Worm (Caenorhabditis elegans) whole organism, early embryonic: Measurements from ENCODE around the gene cni-1.
"Not testable (repeated sequence)": the region's sequence is repeated elsewhere in the genome, so short reads cannot be mapped to it uniquely, and the experiment has no call there.

Experiments used
- B0310.2 ChIP-seq: sonication (generic microtip); optimal IDR thresholded peaks from 2 replicates; lab custom pipeline; 2016; ENCODE audit warnings: mild to moderate bottlenecking, missing genetic modification characterization, missing compliant biosample characterization
- F13C5.2 ChIP-seq: sonication (generic microtip); optimal IDR thresholded peaks from 2 replicates; lab custom pipeline; 2017; ENCODE audit warnings: mild to moderate bottlenecking, missing genetic modification characterization, inconsistent platforms, missing compliant biosample characterization
- aly-1 ChIP-seq: sonication (generic microtip); optimal IDR thresholded peaks from 2 replicates; lab custom pipeline; 2016; ENCODE audit warnings: missing genetic modification characterization, missing compliant biosample characterization
- ama-1 ChIP-seq: fragments of 150-350 bp; optimal IDR thresholded peaks from 2 replicates; lab custom pipeline; 2014
- ceh-13 ChIP-seq: fragments of 200-800 bp; sonication (Bioruptor generic); optimal IDR thresholded peaks from 2 replicates; lab custom pipeline; 2018; ENCODE audit warnings: mild to moderate bottlenecking, missing genetic modification characterization, missing compliant biosample characterization
- ceh-36 ChIP-seq: sonication (generic microtip); optimal IDR thresholded peaks from 2 replicates; lab custom pipeline; 2016; ENCODE audit warnings: missing genetic modification characterization, inconsistent platforms, missing compliant biosample characterization
- ets-7 ChIP-seq: sonication (generic microtip); optimal IDR thresholded peaks from 2 replicates; lab custom pipeline; 2016; ENCODE audit warnings: missing genotype, missing genetic modification characterization, missing compliant biosample characterization
- flt-1 ChIP-seq: fragments of 200-800 bp; sonication (Bioruptor generic); IDR thresholded peaks from 2 replicates; pipeline ENCODE4 v1.3.6; 2022; ENCODE audit warnings: missing genetic modification characterization, missing compliant biosample characterization
- hmbx-1 ChIP-seq: sonication (generic microtip); optimal IDR thresholded peaks from 2 replicates; lab custom pipeline; 2016; ENCODE audit warnings: mild to moderate bottlenecking, missing genetic modification characterization, missing compliant biosample characterization
- hmg-4 ChIP-seq: fragments of 200-800 bp; sonication (Bioruptor generic); optimal IDR thresholded peaks from 2 replicates; lab custom pipeline; 2018; ENCODE audit warnings: mild to moderate bottlenecking, missing genetic modification characterization, missing compliant biosample characterization
- hnd-1 ChIP-seq: sonication (generic microtip); optimal IDR thresholded peaks from 2 replicates; lab custom pipeline; 2016; ENCODE audit warnings: missing genetic modification characterization, missing compliant biosample characterization
- pes-1 ChIP-seq: fragments of 200-800 bp; sonication (Bioruptor generic); IDR thresholded peaks from 2 replicates; pipeline ENCODE4 v1.3.6; 2022; ENCODE audit warnings: missing genetic modification reagents, missing genetic modification characterization, missing compliant biosample characterization
- scrt-1 ChIP-seq: fragments of 200-800 bp; sonication (Bioruptor generic); IDR thresholded peaks from 2 replicates; pipeline ENCODE4 v1.3.6; 2022; ENCODE audit warnings: missing genetic modification characterization, missing compliant biosample characterization
- sea-1 ChIP-seq: fragments of 200-800 bp; sonication (Bioruptor generic); conservative IDR thresholded peaks from 2 replicates; pipeline ENCODE4 v1.3.6; 2022; ENCODE audit warnings: missing genetic modification characterization, missing compliant biosample characterization
- tbx-11 ChIP-seq: fragments of 200-800 bp; sonication (Bioruptor generic); IDR thresholded peaks from 2 replicates; pipeline ENCODE4 v1.3.6; 2022; ENCODE audit warnings: missing genetic modification characterization, missing compliant biosample characterization
- tbx-37 ChIP-seq: fragments of 200-800 bp; sonication (Bioruptor generic); conservative IDR thresholded peaks from 2 replicates; pipeline ENCODE4 v1.3.6; 2022; ENCODE audit warnings: missing genetic modification reagents, missing genetic modification characterization, missing compliant biosample characterization
- tra-4 ChIP-seq: sonication (generic microtip); optimal IDR thresholded peaks from 2 replicates; lab custom pipeline; 2017; ENCODE audit warnings: missing genetic modification characterization, missing compliant biosample characterization

The cni-1 gene

ce11 chrV:13179986-13180591 is at the start of gene cni-1:
TSS of gene cni-1 (plus strand) at chrV:13180330.
- TF ChIP-seq scrt-1 (GFP tag; lab: Robert Waterston, UW), result no peak
- TF ChIP-seq tbx-37 (GFP tag; lab: Robert Waterston, UW), result no peak
- no peak for TF ChIP-seq pes-1 (GFP tag; lab: Robert Waterston, UW)
- TF ChIP-seq hmbx-1 (tag; lab: Kevin White, UChicago), result no peak
- no peak for TF ChIP-seq hnd-1 (tag; lab: Kevin White, UChicago)
- no peak for TF ChIP-seq ceh-36 (tag; lab: Kevin White, UChicago)
- TF ChIP-seq hmg-4 (GFP tag; lab: Kevin White, UChicago), result no peak
- TF ChIP-seq sea-1, result no peak
- no peak for TF ChIP-seq aly-1 (tag; lab: Kevin White, UChicago)
- no peak for TF ChIP-seq ama-1 (lab: Kevin White, UChicago)
- no peak for TF ChIP-seq tra-4
- TF ChIP-seq F13C5.2 (tag; lab: Kevin White, UChicago), result no peak
- no peak for TF ChIP-seq flt-1 (GFP tag; lab: Robert Waterston, UW)
- TF ChIP-seq tbx-11 (GFP tag; lab: Robert Waterston, UW), result no peak
- TF ChIP-seq ceh-13 (GFP tag; lab: Kevin White, UChicago), result no peak
- no peak for TF ChIP-seq B0310.2 (tag; lab: Kevin White, UChicago)
- TF ChIP-seq ets-7 (tag; lab: Kevin White, UChicago), result no peak

DNA sequence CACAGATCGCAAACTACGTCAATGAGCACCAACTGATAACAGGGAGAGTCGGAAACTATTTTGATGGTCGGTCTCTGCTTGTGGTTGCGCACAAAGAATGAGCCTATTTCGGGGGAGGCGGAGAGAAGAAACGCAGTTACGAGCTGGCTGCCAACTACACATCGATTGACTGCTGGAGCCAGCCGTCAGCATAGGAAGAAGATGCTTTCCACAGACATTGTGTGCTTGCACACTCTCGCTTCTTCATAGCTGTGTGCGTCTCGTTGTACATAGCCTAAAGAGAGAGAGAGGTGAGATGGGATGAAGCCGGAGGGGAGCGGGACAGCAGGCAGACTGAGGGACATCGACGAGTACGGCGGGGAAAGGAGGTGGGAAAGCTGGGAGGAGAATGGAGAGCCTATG is 49.7 kb upstream of the cni-1 start:
- TF ChIP-seq ceh-36 (tag; lab: Kevin White, UChicago) (no peak), hmg-4 (GFP tag; lab: Kevin White, UChicago) (peak; percentile 79), F13C5.2 (tag; lab: Kevin White, UChicago) (peak; percentile 67)

- TF ChIP-seq aly-1 (tag; lab: Kevin White, UChicago) (no peak), tbx-11 (GFP tag; lab: Robert Waterston, UW) (no peak), hmbx-1 (tag; lab: Kevin White, UChicago) (no peak), hnd-1 (tag; lab: Kevin White, UChicago) (no peak), hmg-4 (GFP tag; lab: Kevin White, UChicago) (no peak), sea-1 (no peak), ceh-13 (GFP tag; lab: Kevin White, UChicago) (no peak), tra-4 (no peak), tbx-37 (GFP tag; lab: Robert Waterston, UW) (no peak), F13C5.2 (tag; lab: Kevin White, UChicago) (no peak), flt-1 (GFP tag; lab: Robert Waterston, UW) (no peak), ceh-36 (tag; lab: Kevin White, UChicago) (no peak), pes-1 (GFP tag; lab: Robert Waterston, UW) (no peak)
Observed at ce11 chrV:13131487-13131886, 48.6 kb upstream of the cni-1 start.

- no peak for TF ChIP-seq ama-1 (lab: Kevin White, UChicago)
- TF ChIP-seq hmg-4 (GFP tag; lab: Kevin White, UChicago), result no peak
- TF ChIP-seq tbx-11 (GFP tag; lab: Robert Waterston, UW), result no peak
- TF ChIP-seq pes-1 (GFP tag; lab: Robert Waterston, UW), result no peak
- TF ChIP-seq ets-7 (tag; lab: Kevin White, UChicago), result no peak
- no peak for TF ChIP-seq scrt-1 (GFP tag; lab: Robert Waterston, UW)
- TF ChIP-seq hnd-1 (tag; lab: Kevin White, UChicago), result no peak
- no peak for TF ChIP-seq sea-1
- no peak for TF ChIP-seq tbx-37 (GFP tag; lab: Robert Waterston, UW)
- TF ChIP-seq B0310.2 (tag; lab: Kevin White, UChicago), result no peak
- no peak for TF ChIP-seq aly-1 (tag; lab: Kevin White, UChicago)
Observed at ce11 chrV:13133380-13133779, 46.8 kb upstream of the cni-1 start, which contains the start of gene B0365.9. TSS of gene B0365.9 (minus strand) at chrV:13133565.

- not testable (repeated sequence) for TF ChIP-seq B0310.2 (tag; lab: Kevin White, UChicago); sea-1; ceh-13 (GFP tag; lab: Kevin White, UChicago)
Observed at ce11 chrV:13134786-13135185, 45.3 kb upstream of the cni-1 start, which contains the start of gene clec-225. TSS of gene clec-225 (minus strand) at chrV:13134886.

- TF ChIP-seq sea-1, result no peak
- TF ChIP-seq tbx-37 (GFP tag; lab: Robert Waterston, UW), result no peak
- no peak for TF ChIP-seq ceh-13 (GFP tag; lab: Kevin White, UChicago)
- no peak for TF ChIP-seq F13C5.2 (tag; lab: Kevin White, UChicago)
- no peak for TF ChIP-seq ama-1 (lab: Kevin White, UChicago)
- TF ChIP-seq ets-7 (tag; lab: Kevin White, UChicago), result no peak
- TF ChIP-seq ceh-36 (tag; lab: Kevin White, UChicago), result no peak
- TF ChIP-seq aly-1 (tag; lab: Kevin White, UChicago), result no peak
- no peak for TF ChIP-seq hmg-4 (GFP tag; lab: Kevin White, UChicago)
- no peak for TF ChIP-seq tbx-11 (GFP tag; lab: Robert Waterston, UW)
- TF ChIP-seq B0310.2 (tag; lab: Kevin White, UChicago), result no peak
- no peak for TF ChIP-seq hmbx-1 (tag; lab: Kevin White, UChicago)
- no peak for TF ChIP-seq scrt-1 (GFP tag; lab: Robert Waterston, UW)
- TF ChIP-seq hnd-1 (tag; lab: Kevin White, UChicago), result no peak
- no peak for TF ChIP-seq flt-1 (GFP tag; lab: Robert Waterston, UW)
Observed at ce11 chrV:13137955-13138354, 42.2 kb upstream of the cni-1 start, which contains the start of gene clec-41. TSS of gene clec-41 (minus strand) at chrV:13138101.

ce11 chrV:13138681-13139080 is 41.4 kb upstream of the cni-1 start, which contains the start of gene dhc-3:
TSS of gene dhc-3 (plus strand) at chrV:13138981.
- no peak for TF ChIP-seq flt-1 (GFP tag; lab: Robert Waterston, UW)
- no peak for TF ChIP-seq tra-4
- no peak for TF ChIP-seq B0310.2 (tag; lab: Kevin White, UChicago)
